Fruit fly (Drosophila melanogaster) whole organism, prepupa: ENCODE results near the gene MYPT-75D.

Source experiments
- CG6854 ChIP-seq: fragments of 200-800 bp; sonication (Bioruptor generic); optimal IDR thresholded peaks from 2 replicates; lab custom pipeline; 2017; ENCODE audit warnings: missing biosample characterization, mild to moderate bottlenecking, missing genetic modification characterization
- eg ChIP-seq: fragments of 200-800 bp; sonication (Bioruptor generic); IDR thresholded peaks from 3 replicates; pipeline ENCODE4 v1.3.6; 2022; ENCODE audit warnings: missing biosample characterization, missing genetic modification characterization

DNA sequence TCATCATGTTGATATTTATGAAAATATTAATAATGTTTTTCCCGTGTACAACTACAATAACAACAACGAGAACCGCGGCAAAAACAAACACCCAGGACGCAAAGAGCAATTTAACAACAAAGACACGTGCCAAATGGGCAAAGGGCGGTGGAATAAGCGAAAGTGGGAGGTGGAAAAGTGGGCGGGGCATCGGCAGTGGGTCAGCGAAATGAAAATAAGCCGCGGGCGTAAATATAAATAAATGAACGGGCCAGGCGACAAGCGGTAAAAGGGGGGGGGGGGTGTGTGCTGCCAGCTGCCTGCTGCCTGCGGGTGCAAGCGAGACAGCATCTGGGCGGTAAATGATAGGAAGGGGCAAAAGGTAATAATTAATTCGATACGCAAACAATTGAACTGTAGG lies 28.0 kb downstream of the MYPT-75D start:
- TF ChIP-seq eg (GFP tag; lab: Robert Waterston, UW), result no peak
- TF ChIP-seq CG6854 (GFP tag; lab: Kevin White, UChicago), result no peak
